Fruit fly (Drosophila melanogaster): Measurements from ENCODE around the gene ZnT33D.

dm6 chr2L:12207549-12207948 lies 43.5 kb downstream of the ZnT33D start, which contains the start of gene CG31759:
- no peak for TF ChIP-seq dac (GFP tag; optimal IDR thresholded peaks at IDR 0.05)
- no peak for TF ChIP-seq CG32006 (GFP tag; optimal IDR thresholded peaks at IDR 0.05)
- no peak for TF ChIP-seq CG15336 (GFP tag; IDR thresholded peaks at IDR 0.05)
- no peak for TF ChIP-seq net (GFP tag; optimal IDR thresholded peaks at IDR 0.05)
- TF ChIP-seq Gug (GFP tag; IDR thresholded peaks at IDR 0.05): no peak
- TF ChIP-seq Blimp-1 (GFP tag; optimal IDR thresholded peaks at IDR 0.05): no peak
